Worm (Caenorhabditis elegans) whole organism, L1 larva: ENCODE measurements around the gene F55C12.6.

Experiments used
- C16A3.4 ChIP-seq: fragments of 150-350 bp; optimal IDR thresholded peaks from 2 replicates; lab custom pipeline; 2014; ENCODE audit warnings: missing biosample characterization, missing genetic modification characterization
- C34B4.2 ChIP-seq: sonication (generic microtip); optimal IDR thresholded peaks from 2 replicates; lab custom pipeline; 2017; ENCODE audit warnings: mild to moderate bottlenecking, missing genetic modification characterization, missing compliant biosample characterization
- aha-1 ChIP-seq: fragments of 150-350 bp; optimal IDR thresholded peaks from 2 replicates; lab custom pipeline; 2014; ENCODE audit warnings: missing biosample characterization, missing genetic modification characterization
- ama-1 ChIP-seq: fragments of 150-350 bp; optimal IDR thresholded peaks from 2 replicates; lab custom pipeline; 2014
- blmp-1 ChIP-seq: fragments of 150-350 bp; optimal IDR thresholded peaks from 2 replicates; lab custom pipeline; 2014; ENCODE audit warnings: missing biosample characterization, missing genetic modification characterization
- ceh-8 ChIP-seq: fragments of 200-800 bp; sonication (Bioruptor generic); optimal IDR thresholded peaks from 2 replicates; lab custom pipeline; 2018; ENCODE audit warnings: mild to moderate bottlenecking, missing genetic modification characterization, moderate library complexity, missing compliant biosample characterization
- ceh-90 ChIP-seq: sonication (generic microtip); optimal IDR thresholded peaks from 2 replicates; lab custom pipeline; 2016; ENCODE audit warnings: missing genetic modification characterization, missing compliant biosample characterization
- dpl-1 ChIP-seq, 3 experiments: fragments of 150-350 bp in 2 of 3; sonication (generic microtip) in 1 of 3; optimal IDR thresholded peaks; 2 replicates each; lab custom pipeline; 2014 to 2017; ENCODE audit warnings: missing biosample characterization in 3 of 3, missing genetic modification characterization in 3 of 3, missing genetic modification reagents in 3 of 3
- efl-1 ChIP-seq, 4 experiments: fragments of 150-350 bp; optimal IDR thresholded peaks in 3 of 4; peaks in 1 of 4; 1 replicate in 1 of 4; 2 replicates in 3 of 4; lab custom pipeline; 2014; ENCODE audit warnings: missing biosample characterization in 2 of 4, missing genetic modification characterization in 2 of 4, missing genetic modification reagents in 2 of 4
- efl-3 ChIP-seq: fragments of 200-800 bp; sonication (Bioruptor generic); optimal IDR thresholded peaks from 2 replicates; lab custom pipeline; 2018; ENCODE audit warnings: mild to moderate bottlenecking, missing genetic modification characterization, missing compliant biosample characterization
- egl-13 ChIP-seq: sonication (generic microtip); optimal IDR thresholded peaks from 2 replicates; lab custom pipeline; 2016; ENCODE audit warnings: missing genotype, missing genetic modification reagents, missing genetic modification characterization, missing compliant biosample characterization
- egl-27 ChIP-seq, 2 experiments: fragments of 150-350 bp in 1 of 2; sonication (generic microtip); optimal IDR thresholded peaks; 3 replicates each; lab custom pipeline; 2017 to 2018; ENCODE audit warnings: missing biosample characterization in 2 of 2, missing genetic modification characterization in 2 of 2, missing genetic modification reagents in 2 of 2
- elt-3 ChIP-seq, 6 experiments: fragments of 150-350 bp in 1 of 6; sonication (generic microtip); optimal IDR thresholded peaks; 2 replicates each; lab custom pipeline; 2017 to 2018; ENCODE audit warnings: missing biosample characterization in 6 of 6, missing genetic modification characterization in 6 of 6, inconsistent platforms in 1 of 6
- ets-5 ChIP-seq: fragments of 200-800 bp; sonication (Bioruptor generic); IDR thresholded peaks from 2 replicates; pipeline ENCODE4 v1.3.6; 2022; ENCODE audit warnings: missing genetic modification characterization, missing compliant biosample characterization
- fkh-10 ChIP-seq: sonication (generic microtip); optimal IDR thresholded peaks from 2 replicates; lab custom pipeline; 2017; ENCODE audit warnings: missing biosample characterization, missing genetic modification reagents, missing genetic modification characterization
- fkh-4 ChIP-seq: sonication (generic microtip); optimal IDR thresholded peaks from 2 replicates; lab custom pipeline; 2016; ENCODE audit warnings: missing compliant biosample characterization, missing genetic modification characterization, borderline replicate concordance
- fos-1 ChIP-seq: fragments of 150-350 bp; optimal IDR thresholded peaks from 2 replicates; lab custom pipeline; 2014; ENCODE audit warnings: missing biosample characterization, missing genetic modification characterization
- grh-1 ChIP-seq: fragments of 200-800 bp; sonication (Bioruptor generic); IDR thresholded peaks from 2 replicates; pipeline ENCODE4 v1.3.6; 2022; ENCODE audit warnings: missing genetic modification reagents, missing genetic modification characterization, missing compliant biosample characterization
- hlh-17 ChIP-seq: fragments of 200-800 bp; sonication (Bioruptor generic); optimal IDR thresholded peaks from 2 replicates; lab custom pipeline; 2018; ENCODE audit warnings: missing genetic modification characterization, mild to moderate bottlenecking, missing compliant biosample characterization, moderate library complexity, borderline replicate concordance
- hlh-4 ChIP-seq: sonication (generic microtip); optimal IDR thresholded peaks from 2 replicates; lab custom pipeline; 2016; ENCODE audit warnings: mild to moderate bottlenecking, missing genetic modification characterization, missing compliant biosample characterization
- hpl-2 ChIP-seq: fragments of 150-350 bp; optimal IDR thresholded peaks from 2 replicates; lab custom pipeline; 2014; ENCODE audit warnings: missing biosample characterization, missing genetic modification reagents, missing genetic modification characterization
- isw-1 ChIP-seq: fragments of 200-800 bp; sonication (Bioruptor generic); IDR thresholded peaks from 2 replicates; pipeline ENCODE4 v1.3.6; 2022; ENCODE audit warnings: missing genetic modification characterization, missing compliant biosample characterization
- jun-1 ChIP-seq: fragments of 150-350 bp; optimal IDR thresholded peaks from 2 replicates; lab custom pipeline; 2014; ENCODE audit warnings: missing biosample characterization, missing genetic modification reagents, missing genetic modification characterization
- lin-13 ChIP-seq: fragments of 150-350 bp; optimal IDR thresholded peaks from 2 replicates; lab custom pipeline; 2014; ENCODE audit warnings: missing biosample characterization, missing genetic modification reagents, missing genetic modification characterization
- lin-35 ChIP-seq, 2 experiments: fragments of 150-350 bp; optimal IDR thresholded peaks; 2 replicates each; lab custom pipeline; 2014; ENCODE audit warnings: missing biosample characterization in 2 of 2, missing genetic modification characterization in 2 of 2, missing genetic modification reagents in 2 of 2
- lsy-2 ChIP-seq, 2 experiments: fragments of 150-350 bp; optimal IDR thresholded peaks; 2 replicates each; lab custom pipeline; 2014; ENCODE audit warnings: missing biosample characterization in 2 of 2, missing genetic modification characterization in 2 of 2
- mdl-1 ChIP-seq, 2 experiments: fragments of 150-350 bp; optimal IDR thresholded peaks; 2 replicates each; lab custom pipeline; 2014 to 2017; ENCODE audit warnings: missing biosample characterization in 2 of 2, missing genetic modification characterization in 2 of 2, inconsistent platforms in 1 of 2
- mef-2 ChIP-seq: fragments of 150-350 bp; optimal IDR thresholded peaks from 2 replicates; lab custom pipeline; 2014; ENCODE audit warnings: missing biosample characterization, missing genetic modification characterization
- mep-1 ChIP-seq: fragments of 150-350 bp; optimal IDR thresholded peaks from 2 replicates; lab custom pipeline; 2014; ENCODE audit warnings: missing biosample characterization, missing genetic modification characterization
- nhr-20 ChIP-seq: sonication (generic microtip); optimal IDR thresholded peaks from 2 replicates; lab custom pipeline; 2016; ENCODE audit warnings: mild to moderate bottlenecking, missing genetic modification characterization, missing compliant biosample characterization
- nhr-237 ChIP-seq: fragments of 150-350 bp; optimal IDR thresholded peaks from 2 replicates; lab custom pipeline; 2014; ENCODE audit warnings: missing biosample characterization, missing genetic modification characterization
- nhr-28 ChIP-seq: fragments of 150-350 bp; optimal IDR thresholded peaks from 2 replicates; lab custom pipeline; 2014; ENCODE audit warnings: missing biosample characterization, missing genetic modification characterization
- nhr-76 ChIP-seq: sonication (generic microtip); optimal IDR thresholded peaks from 2 replicates; lab custom pipeline; 2017; ENCODE audit warnings: missing biosample characterization, missing genetic modification characterization
- nhr-77 ChIP-seq: fragments of 150-350 bp; optimal IDR thresholded peaks from 2 replicates; lab custom pipeline; 2014; ENCODE audit warnings: missing biosample characterization, missing genetic modification characterization
- pag-3 ChIP-seq: sonication (generic microtip); optimal IDR thresholded peaks from 2 replicates; lab custom pipeline; 2017; ENCODE audit warnings: missing genetic modification characterization, mild to moderate bottlenecking, missing compliant biosample characterization, antibody characterized with exemption, borderline replicate concordance; ENCODE audit not compliant: insufficient read depth
- pqm-1 ChIP-seq: sonication (generic microtip); optimal IDR thresholded peaks from 3 replicates; lab custom pipeline; 2017; ENCODE audit warnings: missing biosample characterization, missing genetic modification characterization
- rnt-1 ChIP-seq: sonication (generic microtip); optimal IDR thresholded peaks from 2 replicates; lab custom pipeline; 2016; ENCODE audit warnings: mild to moderate bottlenecking, missing genetic modification characterization, moderate library complexity, missing compliant biosample characterization
- sptf-1 ChIP-seq: fragments of 150-350 bp; optimal IDR thresholded peaks from 2 replicates; lab custom pipeline; 2014; ENCODE audit warnings: missing biosample characterization, missing genetic modification characterization
- tbx-2 ChIP-seq: sonication (generic microtip); optimal IDR thresholded peaks from 2 replicates; lab custom pipeline; 2016; ENCODE audit warnings: missing genetic modification characterization, missing compliant biosample characterization
- tlp-1 ChIP-seq: fragments of 150-350 bp; optimal IDR thresholded peaks from 2 replicates; lab custom pipeline; 2014; ENCODE audit warnings: missing biosample characterization, missing genetic modification characterization
- unc-130 ChIP-seq: fragments of 150-350 bp; optimal IDR thresholded peaks from 2 replicates; lab custom pipeline; 2017; ENCODE audit warnings: missing biosample characterization, missing genetic modification characterization, inconsistent platforms
- unc-30 ChIP-seq: sonication (generic microtip); optimal IDR thresholded peaks from 2 replicates; lab custom pipeline; 2017; ENCODE audit warnings: missing biosample characterization, missing genetic modification characterization
- unc-62 ChIP-seq: fragments of 150-350 bp; optimal IDR thresholded peaks from 2 replicates; lab custom pipeline; 2014; ENCODE audit warnings: missing biosample characterization, missing genetic modification reagents, missing genetic modification characterization
- unc-86 ChIP-seq: sonication (generic microtip); optimal IDR thresholded peaks from 2 replicates; lab custom pipeline; 2016; ENCODE audit warnings: missing genetic modification characterization, missing compliant biosample characterization
- unc-98 ChIP-seq: fragments of 200-800 bp; sonication (Bioruptor generic); IDR thresholded peaks from 2 replicates; pipeline ENCODE4 v1.3.6; 2022; ENCODE audit warnings: missing genetic modification characterization, missing compliant biosample characterization
- vab-15 ChIP-seq: sonication (generic microtip); optimal IDR thresholded peaks from 2 replicates; lab custom pipeline; 2017; ENCODE audit warnings: missing genotype, mild to moderate bottlenecking, missing genetic modification characterization, missing compliant biosample characterization
- zag-1 ChIP-seq: fragments of 150-350 bp; optimal IDR thresholded peaks from 2 replicates; lab custom pipeline; 2014; ENCODE audit warnings: missing biosample characterization, missing genetic modification characterization
- ztf-11 ChIP-seq, 2 experiments: sonication (generic microtip); optimal IDR thresholded peaks; 2 replicates each; lab custom pipeline; 2016 to 2017; ENCODE audit warnings: missing genetic modification characterization in 2 of 2, missing biosample characterization in 1 of 2, missing compliant biosample characterization in 1 of 2
- ztf-4 ChIP-seq: fragments of 150-350 bp; optimal IDR thresholded peaks from 2 replicates; lab custom pipeline; 2014; ENCODE audit warnings: missing biosample characterization, missing genetic modification characterization

The F55C12.6 gene

ce11 chrII:5876053-5876452 lies at the start of gene F55C12.6:
TSS of gene F55C12.6 (minus strand) at chrII:5876153.
- TF ChIP-seq unc-130 (tag; lab: Kevin White, UChicago): no peak
- TF ChIP-seq mdl-1 (tag; optimal IDR thresholded peaks at IDR 0.05; lab: Kevin White, UChicago): no peak
- TF ChIP-seq isw-1 (GFP tag; lab: Robert Waterston, UW): no peak

ce11 chrII:5921620-5922019 lies 45.7 kb upstream of the F55C12.6 start, which contains the start of gene vrk-1:
TSS of gene vrk-1 (plus strand) at chrII:5921967.
- no peak for TF ChIP-seq unc-62 (GFP tag; lab: Kevin White, UChicago)
- no peak for TF ChIP-seq rnt-1 (tag; lab: Kevin White, UChicago)
- TF ChIP-seq egl-27 (tag; optimal IDR thresholded peaks at IDR 0.05; lab: Kevin White, UChicago): no peak
- TF ChIP-seq efl-1 (optimal IDR thresholded peaks at IDR 0.05; lab: Kevin White, UChicago): peak in 1 of 2 experiments; percentile 9
- TF ChIP-seq efl-1 (GFP tag; optimal IDR thresholded peaks at IDR 0.05 in 1 of 2; lab: Kevin White, UChicago): peak; percentile 17 to 91
- TF ChIP-seq fkh-4 (tag; lab: Kevin White, UChicago): no peak
- TF ChIP-seq elt-3 (tag; optimal IDR thresholded peaks at IDR 0.05; lab: Kevin White, UChicago): no peak
- no peak for TF ChIP-seq nhr-77
- TF ChIP-seq tbx-2 (tag; lab: Kevin White, UChicago): no peak
- TF ChIP-seq ceh-8: no peak
- TF ChIP-seq lin-35 (GFP tag; optimal IDR thresholded peaks at IDR 0.05; lab: Kevin White, UChicago): peak in 1 of 2 experiments; percentile 28
- no peak for TF ChIP-seq fkh-10 (GFP tag; lab: Kevin White, UChicago)
- no peak for TF ChIP-seq ets-5 (GFP tag; lab: Robert Waterston, UW)
- no peak for TF ChIP-seq nhr-28 (tag; lab: Kevin White, UChicago)
- no peak for TF ChIP-seq ama-1 (lab: Kevin White, UChicago)
- TF ChIP-seq hpl-2: no peak
- no peak for TF ChIP-seq nhr-237 (tag; lab: Kevin White, UChicago)
- TF ChIP-seq grh-1 (GFP tag; lab: Robert Waterston, UW): no peak
- no peak for TF ChIP-seq unc-30 (tag; lab: Kevin White, UChicago)
- TF ChIP-seq unc-98 (GFP tag; lab: Robert Waterston, UW): no peak
- no peak for TF ChIP-seq lsy-2 (tag; optimal IDR thresholded peaks at IDR 0.05; lab: Kevin White, UChicago)
- TF ChIP-seq blmp-1 (tag; lab: Kevin White, UChicago): peak; percentile 86
- TF ChIP-seq pag-3 (tag; lab: Kevin White, UChicago): no peak
- no peak for TF ChIP-seq efl-3
- no peak for TF ChIP-seq mep-1
- no peak for TF ChIP-seq nhr-76 (tag; lab: Kevin White, UChicago)
- TF ChIP-seq C34B4.2 (tag; lab: Kevin White, UChicago): no peak
- TF ChIP-seq jun-1 (tag; lab: Kevin White, UChicago): no peak
- no peak for TF ChIP-seq nhr-20 (tag; lab: Kevin White, UChicago)
- TF ChIP-seq ceh-90: no peak
- peak in 1 of 3 experiments; percentile 49 for TF ChIP-seq dpl-1 (GFP tag; optimal IDR thresholded peaks at IDR 0.05; lab: Kevin White, UChicago)
- TF ChIP-seq aha-1 (tag; lab: Kevin White, UChicago): no peak
- TF ChIP-seq vab-15 (tag; lab: Kevin White, UChicago): no peak
- TF ChIP-seq zag-1 (tag; lab: Kevin White, UChicago): no peak
- no peak for TF ChIP-seq ztf-11 (tag; optimal IDR thresholded peaks at IDR 0.05; lab: Kevin White, UChicago)
- no peak for TF ChIP-seq tlp-1 (tag; lab: Kevin White, UChicago)
- no peak for TF ChIP-seq fos-1 (tag; lab: Kevin White, UChicago)

DNA sequence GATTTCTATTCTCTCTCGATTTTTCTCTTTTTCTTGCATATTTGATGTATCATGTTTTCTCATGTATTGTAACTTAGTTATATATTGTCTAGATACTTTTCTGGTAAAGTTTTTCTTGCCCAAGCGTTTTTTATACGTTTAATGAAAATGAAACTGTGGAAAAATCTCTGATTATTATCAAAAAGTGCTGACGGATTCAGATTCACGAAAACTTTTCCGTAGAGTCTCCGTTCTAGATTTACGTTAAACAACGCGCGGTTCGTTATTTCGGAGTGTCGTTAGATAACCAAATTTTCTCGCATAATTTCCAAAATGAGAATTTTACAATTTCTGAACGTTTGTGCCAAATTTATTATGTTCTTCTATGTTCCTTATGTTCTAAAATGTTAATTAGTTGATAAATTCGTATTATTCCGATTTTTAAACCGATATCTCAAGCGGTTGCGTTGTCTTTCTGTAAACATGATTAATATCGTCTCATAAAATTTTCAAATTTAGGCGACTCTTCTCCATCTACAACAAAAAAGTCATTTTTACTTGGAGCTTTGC lies 42.3 kb upstream of the F55C12.6 start, which contains the start of gene ptp-2:
TSS of gene ptp-2 (plus strand) at position 499 of the 549 bp plus-strand sequence.
- TF ChIP-seq hlh-17 (no peak), hpl-2 (no peak), egl-13 (tag; lab: Kevin White, UChicago) (peak; percentile 12), pqm-1 (tag; lab: Kevin White, UChicago) (no peak), elt-3 (tag; optimal IDR thresholded peaks at IDR 0.05; lab: Kevin White, UChicago) (no peak), jun-1 (tag; lab: Kevin White, UChicago) (no peak), egl-27 (tag; optimal IDR thresholded peaks at IDR 0.05; lab: Kevin White, UChicago) (no peak), unc-62 (GFP tag; lab: Kevin White, UChicago) (no peak), sptf-1 (tag; lab: Kevin White, UChicago) (no peak), tlp-1 (tag; lab: Kevin White, UChicago) (no peak), C16A3.4 (tag; lab: Kevin White, UChicago) (peak; percentile 30), ztf-4 (no peak), nhr-237 (tag; lab: Kevin White, UChicago) (no peak), lin-13 (GFP tag; lab: Kevin White, UChicago) (no peak), mef-2 (tag; lab: Kevin White, UChicago) (no peak), ama-1 (lab: Kevin White, UChicago) (no peak), unc-86 (tag; lab: Kevin White, UChicago) (no peak), grh-1 (GFP tag; lab: Robert Waterston, UW) (no peak), hlh-4 (no peak)
